Worm (Caenorhabditis elegans) whole organism, late embryonic: ENCODE results near the gene ins-1.

Source experiments
- T23F11.4 ChIP-seq: fragments of 200-800 bp; sonication (Bioruptor generic); optimal IDR thresholded peaks from 2 replicates; lab custom pipeline; 2018; ENCODE audit warnings: mild to moderate bottlenecking, missing genetic modification characterization, missing compliant biosample characterization
- ahr-1 ChIP-seq: sonication (generic microtip); optimal IDR thresholded peaks from 2 replicates; lab custom pipeline; 2016; ENCODE audit warnings: missing genetic modification characterization, missing compliant biosample characterization
- ceh-14 ChIP-seq: sonication (generic microtip); optimal IDR thresholded peaks from 2 replicates; lab custom pipeline; 2016; ENCODE audit warnings: missing genotype, missing genetic modification characterization, missing compliant biosample characterization
- ceh-18 ChIP-seq: sonication (generic microtip); optimal IDR thresholded peaks from 2 replicates; lab custom pipeline; 2016; ENCODE audit warnings: missing genetic modification characterization, missing compliant biosample characterization
- ceh-19 ChIP-seq: fragments of 200-800 bp; sonication (Bioruptor generic); optimal IDR thresholded peaks from 2 replicates; lab custom pipeline; 2018; ENCODE audit warnings: mild to moderate bottlenecking, missing genetic modification characterization, missing compliant biosample characterization
- ceh-22 ChIP-seq: sonication (generic microtip); optimal IDR thresholded peaks from 2 replicates; lab custom pipeline; 2017; ENCODE audit warnings: missing biosample characterization, missing genetic modification characterization
- ceh-24 ChIP-seq: sonication (generic microtip); optimal IDR thresholded peaks from 2 replicates; lab custom pipeline; 2016; ENCODE audit warnings: mild to moderate bottlenecking, missing genetic modification characterization, missing compliant biosample characterization
- ceh-30 ChIP-seq: fragments of 150-350 bp; optimal IDR thresholded peaks from 2 replicates; lab custom pipeline; 2014; ENCODE audit warnings: missing biosample characterization, missing genetic modification characterization
- ceh-31 ChIP-seq: sonication (generic microtip); optimal IDR thresholded peaks from 2 replicates; lab custom pipeline; 2016; ENCODE audit warnings: missing genetic modification characterization, missing compliant biosample characterization
- ceh-34 ChIP-seq: sonication (generic microtip); optimal IDR thresholded peaks from 2 replicates; lab custom pipeline; 2016; ENCODE audit warnings: mild to moderate bottlenecking, missing genetic modification characterization, missing compliant biosample characterization
- ceh-45 ChIP-seq: fragments of 200-800 bp; sonication (Bioruptor generic); IDR thresholded peaks from 2 replicates; pipeline ENCODE4 v1.3.6; 2022; ENCODE audit warnings: missing genetic modification reagents, missing genetic modification characterization, missing compliant biosample characterization
- ceh-9 ChIP-seq: sonication (generic microtip); optimal IDR thresholded peaks from 2 replicates; lab custom pipeline; 2016; ENCODE audit warnings: mild to moderate bottlenecking, missing genetic modification characterization, inconsistent platforms, missing compliant biosample characterization
- dmd-4 ChIP-seq: sonication (generic microtip); optimal IDR thresholded peaks from 2 replicates; lab custom pipeline; 2016; ENCODE audit warnings: borderline replicate concordance, missing genetic modification characterization, missing compliant biosample characterization
- dve-1 ChIP-seq: sonication (generic microtip); optimal IDR thresholded peaks from 2 replicates; lab custom pipeline; 2017; ENCODE audit warnings: antibody characterized with exemption, mild to moderate bottlenecking, missing genetic modification characterization, missing compliant biosample characterization
- elt-4 ChIP-seq: sonication (generic microtip); optimal IDR thresholded peaks from 2 replicates; lab custom pipeline; 2016; ENCODE audit warnings: missing genetic modification characterization, missing compliant biosample characterization
- fax-1 ChIP-seq: sonication (generic microtip); optimal IDR thresholded peaks from 2 replicates; lab custom pipeline; 2016; ENCODE audit warnings: missing genotype, missing genetic modification characterization, missing compliant biosample characterization
- fkh-6 ChIP-seq: sonication (generic microtip); optimal IDR thresholded peaks from 2 replicates; lab custom pipeline; 2016; ENCODE audit warnings: missing genetic modification characterization, missing compliant biosample characterization
- gmeb-2 ChIP-seq: sonication (generic microtip); optimal IDR thresholded peaks from 2 replicates; lab custom pipeline; 2016; ENCODE audit warnings: missing genetic modification characterization, inconsistent platforms, missing compliant biosample characterization
- hlh-15 ChIP-seq: sonication (generic microtip); optimal IDR thresholded peaks from 2 replicates; lab custom pipeline; 2016; ENCODE audit warnings: missing genetic modification characterization, missing compliant biosample characterization
- hlh-8 ChIP-seq: sonication (generic microtip); optimal IDR thresholded peaks from 2 replicates; lab custom pipeline; 2016; ENCODE audit warnings: missing genotype, missing genetic modification characterization, missing compliant biosample characterization
- madf-2 ChIP-seq: sonication (generic microtip); optimal IDR thresholded peaks from 2 replicates; lab custom pipeline; 2017; ENCODE audit warnings: missing genetic modification characterization, missing compliant biosample characterization
- nhr-11 ChIP-seq: fragments of 150-350 bp; optimal IDR thresholded peaks from 2 replicates; lab custom pipeline; 2014; ENCODE audit warnings: missing biosample characterization, missing genetic modification characterization
- nhr-232 ChIP-seq: sonication (generic microtip); optimal IDR thresholded peaks from 2 replicates; lab custom pipeline; 2016; ENCODE audit warnings: missing genetic modification characterization, missing compliant biosample characterization
- npax-4 ChIP-seq: sonication (generic microtip); optimal IDR thresholded peaks from 2 replicates; lab custom pipeline; 2016; ENCODE audit warnings: missing genetic modification characterization, missing compliant biosample characterization
- odd-2 ChIP-seq: sonication (generic microtip); optimal IDR thresholded peaks from 2 replicates; lab custom pipeline; 2017; ENCODE audit warnings: antibody characterized with exemption, mild to moderate bottlenecking, missing genetic modification characterization, missing compliant biosample characterization
- pag-3 ChIP-seq: sonication (generic microtip); optimal IDR thresholded peaks from 2 replicates; lab custom pipeline; 2016; ENCODE audit warnings: missing compliant biosample characterization, missing genetic modification characterization, borderline replicate concordance
- pat-9 ChIP-seq: fragments of 200-800 bp; sonication (Bioruptor generic); optimal IDR thresholded peaks from 2 replicates; lab custom pipeline; 2018; ENCODE audit warnings: mild to moderate bottlenecking, missing genetic modification characterization, moderate library complexity, missing compliant biosample characterization
- pha-2 ChIP-seq: sonication (generic microtip); optimal IDR thresholded peaks from 2 replicates; lab custom pipeline; 2017; ENCODE audit warnings: mild to moderate bottlenecking, missing genetic modification characterization, missing compliant biosample characterization
- pha-4 ChIP-seq: fragments of 150-350 bp; optimal IDR thresholded peaks from 2 replicates; lab custom pipeline; 2018; ENCODE audit warnings: missing biosample characterization, missing genetic modification reagents, missing genetic modification characterization
- pqm-1 ChIP-seq: sonication (generic microtip); optimal IDR thresholded peaks from 2 replicates; lab custom pipeline; 2016; ENCODE audit warnings: missing genetic modification characterization, missing compliant biosample characterization
- pros-1 ChIP-seq: fragments of 150-350 bp; optimal IDR thresholded peaks from 2 replicates; lab custom pipeline; 2014; ENCODE audit warnings: missing biosample characterization, missing genetic modification reagents, missing genetic modification characterization
- rnt-1 ChIP-seq: sonication (generic microtip); optimal IDR thresholded peaks from 2 replicates; lab custom pipeline; 2016; ENCODE audit warnings: missing genetic modification characterization, missing compliant biosample characterization
- sdc-2 ChIP-seq: sonication (generic microtip); optimal IDR thresholded peaks from 2 replicates; lab custom pipeline; 2016; ENCODE audit warnings: missing genotype, missing genetic modification characterization, missing compliant biosample characterization
- sox-2 ChIP-seq: fragments of 200-800 bp; sonication (Bioruptor generic); IDR thresholded peaks from 2 replicates; pipeline ENCODE4 v1.3.6; 2022; ENCODE audit warnings: missing genetic modification reagents, missing genetic modification characterization, missing compliant biosample characterization
- sox-4 ChIP-seq: sonication (generic microtip); optimal IDR thresholded peaks from 2 replicates; lab custom pipeline; 2017; ENCODE audit warnings: mild to moderate bottlenecking, missing genetic modification characterization, inconsistent platforms, missing compliant biosample characterization
- syd-9 ChIP-seq: sonication (generic microtip); optimal IDR thresholded peaks from 2 replicates; lab custom pipeline; 2016; ENCODE audit warnings: mild to moderate bottlenecking, missing genetic modification characterization, moderate library complexity, missing compliant biosample characterization
- tbx-2 ChIP-seq: sonication (generic microtip); optimal IDR thresholded peaks from 2 replicates; lab custom pipeline; 2016; ENCODE audit warnings: missing genetic modification characterization, missing compliant biosample characterization
- ttx-3 ChIP-seq: sonication (generic microtip); optimal IDR thresholded peaks from 2 replicates; lab custom pipeline; 2016; ENCODE audit warnings: missing genetic modification reagents, missing genetic modification characterization, missing compliant biosample characterization
- unc-86 ChIP-seq: sonication (generic microtip); optimal IDR thresholded peaks from 2 replicates; lab custom pipeline; 2016; ENCODE audit warnings: missing genetic modification characterization, missing compliant biosample characterization

The ins-1 gene

DNA sequence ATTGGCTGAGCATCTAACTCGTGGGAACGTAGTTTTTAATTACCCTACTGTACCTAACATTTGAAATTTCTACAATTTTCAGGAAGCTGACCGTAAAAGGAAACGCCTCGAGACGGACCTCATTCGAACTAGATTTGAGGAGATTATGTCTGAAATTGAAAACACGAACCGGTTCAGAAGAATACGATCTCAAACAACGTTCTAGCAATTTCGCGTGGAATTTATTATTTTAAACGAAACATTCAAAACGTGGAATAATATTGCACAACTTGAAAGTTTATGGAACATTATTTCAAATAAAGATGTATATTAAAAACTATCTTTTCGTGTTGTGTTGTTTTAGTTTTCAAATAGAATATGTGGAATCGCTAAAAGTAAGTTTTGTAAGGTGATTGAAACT is 7.0 kb downstream of the ins-1 start, which contains the start of gene F13B12.7:
F13B12.7 (plus strand) TSS at position 301 of the 400 bp plus-strand sequence.
- TF ChIP-seq elt-4 (tag; lab: Kevin White, UChicago) (no peak), sdc-2 (tag; lab: Kevin White, UChicago) (no peak), ceh-34 (no peak), nhr-11 (no peak), gmeb-2 (tag; lab: Kevin White, UChicago) (no peak), odd-2 (no peak), hlh-8 (tag; lab: Kevin White, UChicago) (no peak), pag-3 (tag; lab: Kevin White, UChicago) (no peak), pha-4 (tag; lab: Kevin White, UChicago) (no peak), ceh-9 (no peak)

ce11 chrIV:10449799-10450198 is 13.3 kb downstream of the ins-1 start, which contains the start of gene F13B12.4:
Gene F13B12.4, minus strand, starts transcription at chrIV:10449899.
- TF ChIP-seq madf-2 (tag; lab: Kevin White, UChicago) (no peak), odd-2 (no peak), hlh-15 (tag; lab: Kevin White, UChicago) (no peak), ceh-19 (no peak), pha-2 (tag; lab: Kevin White, UChicago) (no peak), syd-9 (no peak), fax-1 (tag; lab: Kevin White, UChicago) (no peak), unc-86 (tag; lab: Kevin White, UChicago) (no peak), pros-1 (tag; lab: Kevin White, UChicago) (no peak), fkh-6 (no peak)

- TF ChIP-seq hlh-8 (tag; lab: Kevin White, UChicago), result no peak
- TF ChIP-seq fax-1 (tag; lab: Kevin White, UChicago), result no peak
These were observed 16.5 kb downstream of the ins-1 start, which contains the start of gene F01D4.8 for ce11 chrIV:10453001-10453400. Gene F01D4.8, minus strand, starts transcription at chrIV:10453101.

DNA sequence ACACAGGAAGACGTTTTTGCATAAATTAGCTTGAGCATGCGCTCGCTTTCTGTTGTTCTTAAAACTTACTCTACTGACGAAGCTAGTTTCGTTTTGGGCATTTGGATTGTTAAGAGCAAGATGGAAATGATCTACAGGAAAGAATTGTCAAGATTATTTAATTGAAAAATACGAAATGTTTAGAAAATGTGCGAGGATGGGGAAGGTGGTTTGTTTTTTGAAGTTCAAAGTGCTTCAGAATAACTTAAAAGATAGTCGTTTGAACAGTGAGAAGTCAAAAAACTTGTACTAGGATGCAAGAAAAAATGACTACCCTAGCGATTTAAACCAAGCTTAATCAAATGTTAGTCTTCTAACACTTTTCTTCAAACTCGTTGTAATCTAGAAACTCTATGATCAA is 20.6 kb downstream of the ins-1 start, which contains the start of gene srb-17:
srb-17 (minus strand) TSS at position 101 of the 400 bp plus-strand sequence.
- TF ChIP-seq tbx-2 (tag; lab: Kevin White, UChicago), result no peak
- no peak for TF ChIP-seq dve-1 (tag; lab: Kevin White, UChicago)
- TF ChIP-seq ceh-30 (tag; lab: Kevin White, UChicago), result no peak
- TF ChIP-seq pha-4 (tag; lab: Kevin White, UChicago), result no peak
- no peak for TF ChIP-seq sox-4
- no peak for TF ChIP-seq ceh-24 (tag; lab: Kevin White, UChicago)
- no peak for TF ChIP-seq nhr-11
- TF ChIP-seq fkh-6, result no peak
- no peak for TF ChIP-seq unc-86 (tag; lab: Kevin White, UChicago)
- no peak for TF ChIP-seq ceh-31
- no peak for TF ChIP-seq odd-2
- TF ChIP-seq ceh-14 (tag; lab: Kevin White, UChicago), result no peak
- no peak for TF ChIP-seq sox-2 (GFP tag; lab: Robert Waterston, UW)
- no peak for TF ChIP-seq ceh-34
- no peak for TF ChIP-seq syd-9
- no peak for TF ChIP-seq T23F11.4 (GFP tag; lab: Kevin White, UChicago)
- no peak for TF ChIP-seq rnt-1 (tag; lab: Kevin White, UChicago)
- no peak for TF ChIP-seq ceh-45 (GFP tag; lab: Robert Waterston, UW)
- TF ChIP-seq, all 69 proteins: peak for 0

DNA sequence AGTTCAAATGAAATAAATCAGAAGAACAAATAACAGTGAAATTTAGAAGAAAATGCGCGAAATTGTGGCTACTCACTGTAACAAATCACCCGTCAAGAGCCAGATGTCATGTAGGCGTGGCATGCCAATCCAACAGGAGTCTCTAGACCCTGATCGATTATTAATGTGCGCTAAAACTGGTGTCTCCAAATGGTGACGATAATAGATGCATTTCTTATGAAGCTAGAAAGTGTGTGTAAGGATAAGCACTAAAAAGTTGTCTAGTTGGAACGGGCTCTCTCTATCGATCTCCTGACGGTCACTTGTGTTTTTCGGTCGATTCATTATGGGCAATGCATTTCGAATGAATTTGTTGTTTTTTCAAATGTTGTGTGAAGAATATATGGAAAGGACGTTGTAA is 25.3 kb downstream of the ins-1 start, which contains the start of gene mec-3:
mec-3 (minus strand) TSS at position 101 of the 400 bp plus-strand sequence.
- TF ChIP-seq syd-9 (no peak), dmd-4 (tag; lab: Kevin White, UChicago) (no peak), ahr-1 (tag; lab: Kevin White, UChicago) (no peak), ceh-18 (tag; lab: Kevin White, UChicago) (no peak), pag-3 (tag; lab: Kevin White, UChicago) (no peak), npax-4 (no peak), pha-4 (tag; lab: Kevin White, UChicago) (no peak), pat-9 (no peak), nhr-232 (tag; lab: Kevin White, UChicago) (no peak), ttx-3 (tag; lab: Kevin White, UChicago) (no peak), pqm-1 (tag; lab: Kevin White, UChicago) (no peak), gmeb-2 (tag; lab: Kevin White, UChicago) (no peak), elt-4 (tag; lab: Kevin White, UChicago) (no peak), ceh-22 (tag; lab: Kevin White, UChicago) (no peak)
- TF ChIP-seq, all 69 proteins: peak for 0
